Worm (Caenorhabditis elegans) whole organism, L4 larva: ENCODE data around the gene DH11.5.

Experiments
- aha-1 ChIP-seq: fragments of 150-350 bp; peaks from one replicate; lab custom pipeline; 2014; ENCODE audit warnings: missing biosample characterization, missing genetic modification characterization
- attf-4 ChIP-seq: sonication (generic microtip); optimal IDR thresholded peaks from 3 replicates; lab custom pipeline; 2017; ENCODE audit warnings: missing biosample characterization, missing genetic modification characterization
- ceh-82 ChIP-seq: sonication (generic microtip); optimal IDR thresholded peaks from 2 replicates; lab custom pipeline; 2017; ENCODE audit warnings: missing biosample characterization, missing genetic modification characterization
- daf-16 ChIP-seq, 3 experiments: sonication (generic microtip); optimal IDR thresholded peaks; 2 replicates each; lab custom pipeline; 2016 to 2017; ENCODE audit warnings: missing genetic modification characterization in 3 of 3, missing genetic modification reagents in 3 of 3, mild to moderate bottlenecking in 2 of 3, missing compliant biosample characterization in 2 of 3, missing biosample characterization in 1 of 3, moderate library complexity in 1 of 3
- daf-8 ChIP-seq: fragments of 200-800 bp; sonication (Bioruptor generic); IDR thresholded peaks from 2 replicates; pipeline ENCODE4 v1.3.6; 2022; ENCODE audit warnings: missing genetic modification characterization, missing compliant biosample characterization
- dmd-9 ChIP-seq: fragments of 200-800 bp; sonication (Bioruptor generic); IDR thresholded peaks from 2 replicates; pipeline ENCODE4 v1.3.6; 2022; ENCODE audit warnings: missing genetic modification reagents, missing genetic modification characterization, missing compliant biosample characterization
- dve-1 ChIP-seq: sonication (generic microtip); optimal IDR thresholded peaks from 2 replicates; lab custom pipeline; 2017; ENCODE audit warnings: antibody characterized with exemption, mild to moderate bottlenecking, missing genetic modification characterization, missing compliant biosample characterization; ENCODE audit not compliant: insufficient read depth
- hif-1 ChIP-seq, 2 experiments: sonication (generic microtip); optimal IDR thresholded peaks; 2 replicates each; lab custom pipeline; 2016 to 2017; ENCODE audit warnings: missing compliant biosample characterization in 2 of 2, missing genetic modification characterization in 2 of 2, missing genetic modification reagents in 2 of 2, missing genotype in 2 of 2, mild to moderate bottlenecking in 1 of 2
- hmg-1.1 ChIP-seq: fragments of 200-800 bp; sonication (Bioruptor generic); IDR thresholded peaks from 2 replicates; pipeline ENCODE4 v1.3.6; 2022; ENCODE audit warnings: missing genetic modification reagents, missing genetic modification characterization, missing compliant biosample characterization
- lin-38 ChIP-seq: fragments of 200-800 bp; sonication (Bioruptor generic); IDR thresholded peaks from 2 replicates; pipeline ENCODE4 v1.3.6; 2022; ENCODE audit warnings: missing genetic modification reagents, missing genetic modification characterization, missing compliant biosample characterization
- lin-39 ChIP-seq: fragments of 150-350 bp; optimal IDR thresholded peaks from 2 replicates; lab custom pipeline; 2014; ENCODE audit warnings: missing biosample characterization, missing genetic modification reagents, missing genetic modification characterization
- mep-1 ChIP-seq: fragments of 150-350 bp; sonication (generic microtip); optimal IDR thresholded peaks from 3 replicates; lab custom pipeline; 2014; ENCODE audit warnings: missing biosample characterization, missing genetic modification characterization
- nhr-11 ChIP-seq: fragments of 150-350 bp; optimal IDR thresholded peaks from 2 replicates; lab custom pipeline; 2014; ENCODE audit warnings: missing biosample characterization, missing genetic modification characterization
- nhr-28 ChIP-seq: fragments of 150-350 bp; optimal IDR thresholded peaks from 2 replicates; lab custom pipeline; 2014; ENCODE audit warnings: missing biosample characterization, missing genetic modification characterization
- saeg-2 ChIP-seq: fragments of 200-800 bp; sonication (Bioruptor generic); IDR thresholded peaks from 2 replicates; pipeline ENCODE4 v1.3.6; 2022; ENCODE audit warnings: missing genetic modification reagents, missing genetic modification characterization, missing compliant biosample characterization
- snpc-1.2 ChIP-seq: fragments of 200-800 bp; sonication (Bioruptor generic); IDR thresholded peaks from 2 replicates; pipeline ENCODE4 v1.3.6; 2022; ENCODE audit warnings: missing genetic modification reagents, missing genetic modification characterization, missing compliant biosample characterization
- unc-130 ChIP-seq: sonication (generic microtip); optimal IDR thresholded peaks from 2 replicates; lab custom pipeline; 2016; ENCODE audit warnings: missing genetic modification reagents, missing genetic modification characterization, missing compliant biosample characterization
- unc-39 ChIP-seq: sonication (generic microtip); optimal IDR thresholded peaks from 2 replicates; lab custom pipeline; 2017; ENCODE audit warnings: missing biosample characterization, missing genetic modification characterization
- unc-62 ChIP-seq, 3 experiments: fragments of 150-350 bp in 1 of 3; sonication (generic microtip); optimal IDR thresholded peaks in 2 of 3; peaks in 1 of 3; 1 replicate in 1 of 3; 2 replicates in 2 of 3; lab custom pipeline; 2014 to 2017; ENCODE audit warnings: missing biosample characterization in 3 of 3, missing genetic modification characterization in 3 of 3, missing genetic modification reagents in 3 of 3, missing genotype in 1 of 3
- vab-7 ChIP-seq: fragments of 200-800 bp; sonication (Bioruptor generic); IDR thresholded peaks from 2 replicates; pipeline ENCODE4 v1.3.6; 2022; ENCODE audit warnings: missing genetic modification reagents, missing genetic modification characterization, missing compliant biosample characterization

Gene DH11.5

ce11 chrII:7946830-7947425 lies 29.5 kb upstream of the DH11.5 start, which contains the start of gene ZK669.5:
TSS of gene ZK669.5 (minus strand) at chrII:7946880.
- TF ChIP-seq nhr-28 (tag; lab: Kevin White, UChicago) (peak; percentile 38), unc-39 (no peak), snpc-1.2 (GFP tag; lab: Robert Waterston, UW) (no peak)
- TF ChIP-seq, all 104 proteins: peak for 1

- TF ChIP-seq dmd-9 (no peak), dve-1 (peak; percentile 59), unc-130 (GFP tag; lab: Kevin White, UChicago) (no peak), daf-16 (GFP tag; optimal IDR thresholded peaks at IDR 0.05; lab: Kevin White, UChicago) (no peak), daf-16 (tag; optimal IDR thresholded peaks at IDR 0.05; lab: Kevin White, UChicago) (peak; percentile 89)
- TF ChIP-seq, all 104 proteins: peak for 2
Observed at ce11 chrII:7948278-7948677, 28.1 kb upstream of the DH11.5 start.

- TF ChIP-seq vab-7 (GFP tag; lab: Robert Waterston, UW) (no peak), aha-1 (tag; lab: Kevin White, UChicago) (peak; percentile 85)
Observed at ce11 chrII:7955548-7955947, 20.9 kb upstream of the DH11.5 start.

- TF ChIP-seq ceh-82 (tag; lab: Kevin White, UChicago): no peak
Observed at ce11 chrII:7958544-7958943, 17.9 kb upstream of the DH11.5 start, which contains the start of gene C04H4.1. TSS of gene C04H4.1 (plus strand) at chrII:7958844.

- TF ChIP-seq aha-1 (tag; lab: Kevin White, UChicago): peak; percentile 5
- TF ChIP-seq daf-16 (GFP tag; optimal IDR thresholded peaks at IDR 0.05; lab: Kevin White, UChicago): peak in 1 of 2 experiments; percentile 52
- no peak for TF ChIP-seq daf-16 (tag; optimal IDR thresholded peaks at IDR 0.05; lab: Kevin White, UChicago)
- no peak for TF ChIP-seq lin-38
Observed at ce11 chrII:7962181-7962580, 14.2 kb upstream of the DH11.5 start.

ce11 chrII:7968393-7968792 lies 8.0 kb upstream of the DH11.5 start:
- no peak for TF ChIP-seq hif-1 (tag; optimal IDR thresholded peaks at IDR 0.05; lab: Kevin White, UChicago)

ce11 chrII:7974189-7974823 lies 2.1 kb upstream of the DH11.5 start:
- TF ChIP-seq lin-39 (tag; lab: Kevin White, UChicago): no peak
- peak in 1 of 2 experiments; percentile 55 for TF ChIP-seq unc-62 (GFP tag; optimal IDR thresholded peaks at IDR 0.05 in 1 of 2; lab: Kevin White, UChicago)
- TF ChIP-seq unc-62 (tag; optimal IDR thresholded peaks at IDR 0.05; lab: Kevin White, UChicago): no peak
- no peak for TF ChIP-seq attf-4 (tag; lab: Kevin White, UChicago)
- TF ChIP-seq aha-1 (tag; lab: Kevin White, UChicago): peak; percentile 82

- TF ChIP-seq hmg-1.1 (GFP tag; lab: Robert Waterston, UW) (no peak), daf-8 (no peak), nhr-11 (tag; lab: Kevin White, UChicago) (peak; percentile 28)
Observed at ce11 chrII:7977513-7977912, 1.1 kb downstream of the DH11.5 start.

ce11 chrII:7981084-7981483 lies 4.7 kb downstream of the DH11.5 start:
- TF ChIP-seq unc-62 (GFP tag; optimal IDR thresholded peaks at IDR 0.05 in 1 of 2; lab: Kevin White, UChicago): peak in 1 of 2 experiments; percentile 78
- no peak for TF ChIP-seq unc-62 (tag; optimal IDR thresholded peaks at IDR 0.05; lab: Kevin White, UChicago)
- TF ChIP-seq saeg-2 (GFP tag; lab: Robert Waterston, UW): no peak

ce11 chrII:7983454-7983853 lies 7.0 kb downstream of the DH11.5 start:
- TF ChIP-seq unc-62 (GFP tag; optimal IDR thresholded peaks at IDR 0.05 in 1 of 2; lab: Kevin White, UChicago): peak in 1 of 2 experiments; percentile 89
- TF ChIP-seq unc-62 (tag; optimal IDR thresholded peaks at IDR 0.05; lab: Kevin White, UChicago): no peak
- peak; percentile 77 for TF ChIP-seq aha-1 (tag; lab: Kevin White, UChicago)
- TF ChIP-seq mep-1 (tag; lab: Kevin White, UChicago): no peak
